Fruit fly (Drosophila melanogaster): Measurements from ENCODE around the gene CG43797.

The CG43797 gene

DNA sequence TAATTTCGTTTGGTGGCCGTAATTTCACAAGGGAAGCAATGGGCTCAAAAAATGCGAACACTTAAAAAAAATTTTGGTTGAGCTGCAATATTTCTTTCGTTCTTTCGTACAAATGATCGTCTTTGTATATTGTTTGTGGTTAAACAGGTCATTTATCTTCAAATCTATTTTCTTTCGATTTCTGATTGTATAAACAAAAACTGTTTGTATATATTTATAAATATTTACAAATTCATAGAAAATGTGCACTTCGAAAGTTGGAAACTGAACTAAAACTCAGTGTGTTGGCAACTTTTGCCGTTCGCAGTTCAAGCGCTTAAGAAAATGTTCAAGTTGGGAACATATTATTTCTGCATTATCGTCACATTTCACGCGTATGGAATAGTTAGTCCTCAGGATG, at the start of gene CG43797:
Gene CG43797, plus strand, starts transcription at position 301 of the 400 bp plus-strand sequence.
- no peak for TF ChIP-seq CG9948 (tag; optimal IDR thresholded peaks at IDR 0.05)
- TF ChIP-seq CG4496 (GFP tag; IDR thresholded peaks at IDR 0.05), result no peak
- no peak for TF ChIP-seq CG10348 (GFP tag; IDR thresholded peaks at IDR 0.05)
- no peak for TF ChIP-seq CG17806 (tag; optimal IDR thresholded peaks at IDR 0.05)
- TF ChIP-seq Ets98B (GFP tag; IDR thresholded peaks at IDR 0.05), result no peak
- no peak for TF ChIP-seq Snoo (tag; optimal IDR thresholded peaks at IDR 0.05)
- no peak for TF ChIP-seq CG34367 (tag; optimal IDR thresholded peaks at IDR 0.05)
- no peak for TF ChIP-seq CG8301 (tag; optimal IDR thresholded peaks at IDR 0.05)
- no peak for TF ChIP-seq rn (GFP tag; IDR thresholded peaks at IDR 0.05)
- TF ChIP-seq fd96Ca (GFP tag; IDR thresholded peaks at IDR 0.05), result no peak
- TF ChIP-seq Pif1A (GFP tag; optimal IDR thresholded peaks at IDR 0.05), result no peak
- no peak for TF ChIP-seq D1 (tag; optimal IDR thresholded peaks at IDR 0.05)
- no peak for TF ChIP-seq CG15710 (tag; optimal IDR thresholded peaks at IDR 0.05)
- no peak for TF ChIP-seq EcR (GFP tag; optimal IDR thresholded peaks at IDR 0.05)
- no peak for TF ChIP-seq CG12605 (GFP tag; IDR thresholded peaks at IDR 0.05)
- TF ChIP-seq CG14655 (GFP tag; optimal IDR thresholded peaks at IDR 0.05), result no peak
- TF ChIP-seq CG32121 (GFP tag; IDR thresholded peaks at IDR 0.05), result no peak
- no peak for TF ChIP-seq CG8159 (tag; optimal IDR thresholded peaks at IDR 0.05)

DNA sequence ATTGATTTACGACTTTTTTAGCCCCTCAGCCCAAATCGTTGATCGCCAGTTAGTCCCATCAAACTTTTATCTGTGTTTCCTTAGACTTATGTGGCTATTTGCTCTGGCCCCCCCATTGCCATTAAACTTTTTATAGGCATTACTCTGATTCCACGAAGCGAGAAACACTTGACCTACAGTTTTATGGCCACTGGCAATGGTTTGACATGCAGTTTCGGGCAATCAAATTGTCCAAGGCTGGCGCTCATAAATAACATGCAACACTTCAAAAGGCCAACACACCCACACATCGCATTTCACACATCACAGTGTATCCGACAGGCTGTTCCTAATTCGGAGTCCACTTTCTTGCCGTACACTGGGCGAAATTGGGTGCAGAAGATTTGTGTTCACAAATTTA, 31.5 kb upstream of the CG43797 start:
- TF ChIP-seq gl (tag; optimal IDR thresholded peaks at IDR 0.05), result no peak
- TF ChIP-seq CG14655 (GFP tag; optimal IDR thresholded peaks at IDR 0.05), result no peak
- TF ChIP-seq EcR (GFP tag; optimal IDR thresholded peaks at IDR 0.05), result no peak
- TF ChIP-seq Snoo (tag; optimal IDR thresholded peaks at IDR 0.05), result no peak
- TF ChIP-seq Ets98B (GFP tag; IDR thresholded peaks at IDR 0.05), result no peak
- TF ChIP-seq CG8159 (tag; optimal IDR thresholded peaks at IDR 0.05), result no peak
- no peak for TF ChIP-seq D1 (tag; optimal IDR thresholded peaks at IDR 0.05)
- no peak for TF ChIP-seq CG13204 (GFP tag; optimal IDR thresholded peaks at IDR 0.05)
- TF ChIP-seq rn (GFP tag; IDR thresholded peaks at IDR 0.05), result no peak
- no peak for TF ChIP-seq CG34367 (tag; optimal IDR thresholded peaks at IDR 0.05)
- no peak for TF ChIP-seq CG32121 (GFP tag; IDR thresholded peaks at IDR 0.05)
- no peak for TF ChIP-seq CG10348 (GFP tag; IDR thresholded peaks at IDR 0.05)
- TF ChIP-seq Pif1B (GFP tag; optimal IDR thresholded peaks at IDR 0.05), result no peak
- no peak for TF ChIP-seq CG15710 (tag; optimal IDR thresholded peaks at IDR 0.05)
- TF ChIP-seq CG4496 (GFP tag; IDR thresholded peaks at IDR 0.05), result no peak
- no peak for TF ChIP-seq CG17806 (tag; optimal IDR thresholded peaks at IDR 0.05)
- TF ChIP-seq Pif1A (GFP tag; optimal IDR thresholded peaks at IDR 0.05), result no peak

DNA sequence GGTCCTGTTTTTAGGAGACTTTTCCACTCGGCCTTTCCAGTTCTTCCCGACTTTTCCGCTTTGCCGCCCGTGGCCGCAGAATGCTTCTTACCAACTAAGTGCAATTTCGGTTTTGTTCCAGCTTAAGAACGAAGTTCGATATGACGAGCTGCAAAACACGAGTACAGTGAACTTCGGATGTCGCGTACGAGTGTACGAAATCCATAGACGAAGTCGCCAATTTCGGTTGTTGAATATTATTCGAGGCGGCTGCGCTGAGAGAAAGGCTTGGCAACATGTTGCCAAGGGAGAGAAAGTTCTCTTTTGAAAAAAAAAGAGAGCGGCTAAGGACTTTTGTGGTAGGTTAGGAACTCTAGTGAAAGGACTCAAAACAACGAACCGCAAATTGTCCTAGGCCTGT, 8.2 kb upstream of the CG43797 start, which contains the start of gene fred:
Gene fred, minus strand, starts transcription at position 76 of the 400 bp plus-strand sequence.
- no peak for TF ChIP-seq CG34367 (tag; optimal IDR thresholded peaks at IDR 0.05)
- TF ChIP-seq CG12605 (GFP tag; IDR thresholded peaks at IDR 0.05), result no peak
- TF ChIP-seq CG8301 (tag; optimal IDR thresholded peaks at IDR 0.05), result no peak
- TF ChIP-seq CG10348 (GFP tag; IDR thresholded peaks at IDR 0.05), result no peak

dm6 chr2L:4003780-4004179, 4.0 kb downstream of the CG43797 start, which contains the start of gene CG34176:
CG34176 (plus strand) TSS chr2L:4004080.
- TF ChIP-seq D1 (tag; optimal IDR thresholded peaks at IDR 0.05) (no peak), fd96Ca (GFP tag; IDR thresholded peaks at IDR 0.05) (no peak), CG8301 (tag; optimal IDR thresholded peaks at IDR 0.05) (no peak), CG4496 (GFP tag; IDR thresholded peaks at IDR 0.05) (no peak), CG9948 (tag; optimal IDR thresholded peaks at IDR 0.05) (no peak), rn (GFP tag; IDR thresholded peaks at IDR 0.05) (no peak), CG14655 (GFP tag; optimal IDR thresholded peaks at IDR 0.05) (no peak), CG12605 (GFP tag; IDR thresholded peaks at IDR 0.05) (no peak), EcR (GFP tag; optimal IDR thresholded peaks at IDR 0.05) (no peak), Ets98B (GFP tag; IDR thresholded peaks at IDR 0.05) (no peak), Pif1B (GFP tag; optimal IDR thresholded peaks at IDR 0.05) (no peak), Pif1A (GFP tag; optimal IDR thresholded peaks at IDR 0.05) (no peak), CG10348 (GFP tag; IDR thresholded peaks at IDR 0.05) (no peak), CG15710 (tag; optimal IDR thresholded peaks at IDR 0.05) (no peak), CG34367 (tag; optimal IDR thresholded peaks at IDR 0.05) (no peak), Snoo (tag; optimal IDR thresholded peaks at IDR 0.05) (no peak), gl (tag; optimal IDR thresholded peaks at IDR 0.05) (no peak), CG32121 (GFP tag; IDR thresholded peaks at IDR 0.05) (no peak), CG13204 (GFP tag; optimal IDR thresholded peaks at IDR 0.05) (no peak), CG17806 (tag; optimal IDR thresholded peaks at IDR 0.05) (no peak)

- TF ChIP-seq EcR (GFP tag; optimal IDR thresholded peaks at IDR 0.05), result no peak
Measured at dm6 chr2L:4004684-4005083, 4.9 kb downstream of the CG43797 start, which contains the start of gene CG15422. CG15422 (plus strand) TSS chr2L:4004984.

- TF ChIP-seq CG10348 (GFP tag; IDR thresholded peaks at IDR 0.05) (no peak), CG4496 (GFP tag; IDR thresholded peaks at IDR 0.05) (no peak), fd96Ca (GFP tag; IDR thresholded peaks at IDR 0.05) (no peak), CG32121 (GFP tag; IDR thresholded peaks at IDR 0.05) (no peak), Pif1B (GFP tag; optimal IDR thresholded peaks at IDR 0.05) (no peak), CG8301 (tag; optimal IDR thresholded peaks at IDR 0.05) (no peak), CG8159 (tag; optimal IDR thresholded peaks at IDR 0.05) (no peak), Snoo (tag; optimal IDR thresholded peaks at IDR 0.05) (no peak)
Measured at dm6 chr2L:4005741-4006140, 5.9 kb downstream of the CG43797 start, which contains the start of gene CG15423. CG15423 (plus strand) TSS chr2L:4006041.

- TF ChIP-seq gl (tag; optimal IDR thresholded peaks at IDR 0.05) (no peak), CG12605 (GFP tag; IDR thresholded peaks at IDR 0.05) (no peak), CG34367 (tag; optimal IDR thresholded peaks at IDR 0.05) (no peak), CG8301 (tag; optimal IDR thresholded peaks at IDR 0.05) (no peak), CG17806 (tag; optimal IDR thresholded peaks at IDR 0.05) (no peak), CG13204 (GFP tag; optimal IDR thresholded peaks at IDR 0.05) (no peak)
Measured at dm6 chr2L:4007390-4007789, 7.6 kb downstream of the CG43797 start, which contains the start of gene CG43773. CG43773 (plus strand) TSS chr2L:4007690.
